Worm (Caenorhabditis elegans) whole organism, late embryonic: ENCODE measurements around the gene srh-111.
A peak's percentile ranks its signal among the peaks of the same experiment; 100 is the strongest.

Source experiments
- F13H6.1 ChIP-seq: sonication (generic microtip); optimal IDR thresholded peaks from 2 replicates; lab custom pipeline; 2016; ENCODE audit warnings: missing genetic modification characterization, missing compliant biosample characterization
- K02D7.2 ChIP-seq: sonication (generic microtip); optimal IDR thresholded peaks from 2 replicates; lab custom pipeline; 2017; ENCODE audit warnings: mild to moderate bottlenecking, missing genetic modification characterization, missing compliant biosample characterization
- T23F11.4 ChIP-seq: fragments of 200-800 bp; sonication (Bioruptor generic); optimal IDR thresholded peaks from 2 replicates; lab custom pipeline; 2018; ENCODE audit warnings: mild to moderate bottlenecking, missing genetic modification characterization, missing compliant biosample characterization
- ama-1 ChIP-seq: fragments of 150-350 bp; optimal IDR thresholded peaks from 2 replicates; lab custom pipeline; 2014
- ceh-19 ChIP-seq: fragments of 200-800 bp; sonication (Bioruptor generic); optimal IDR thresholded peaks from 2 replicates; lab custom pipeline; 2018; ENCODE audit warnings: mild to moderate bottlenecking, missing genetic modification characterization, missing compliant biosample characterization
- ceh-2 ChIP-seq: sonication (generic microtip); optimal IDR thresholded peaks from 2 replicates; lab custom pipeline; 2016; ENCODE audit warnings: missing genotype, missing genetic modification characterization, missing compliant biosample characterization
- ceh-24 ChIP-seq: sonication (generic microtip); optimal IDR thresholded peaks from 2 replicates; lab custom pipeline; 2016; ENCODE audit warnings: mild to moderate bottlenecking, missing genetic modification characterization, missing compliant biosample characterization
- ceh-30 ChIP-seq: fragments of 150-350 bp; optimal IDR thresholded peaks from 2 replicates; lab custom pipeline; 2014; ENCODE audit warnings: missing biosample characterization, missing genetic modification characterization
- ceh-48 ChIP-seq: sonication (generic microtip); optimal IDR thresholded peaks from 2 replicates; lab custom pipeline; 2016; ENCODE audit warnings: missing genetic modification characterization, inconsistent platforms, missing compliant biosample characterization
- dmd-4 ChIP-seq: sonication (generic microtip); optimal IDR thresholded peaks from 2 replicates; lab custom pipeline; 2016; ENCODE audit warnings: borderline replicate concordance, missing genetic modification characterization, missing compliant biosample characterization
- dve-1 ChIP-seq: sonication (generic microtip); optimal IDR thresholded peaks from 2 replicates; lab custom pipeline; 2017; ENCODE audit warnings: antibody characterized with exemption, mild to moderate bottlenecking, missing genetic modification characterization, missing compliant biosample characterization
- elt-2 ChIP-seq: sonication (generic microtip); optimal IDR thresholded peaks from 2 replicates; lab custom pipeline; 2016; ENCODE audit warnings: missing genetic modification reagents, missing genetic modification characterization, missing compliant biosample characterization
- elt-4 ChIP-seq: sonication (generic microtip); optimal IDR thresholded peaks from 2 replicates; lab custom pipeline; 2016; ENCODE audit warnings: missing genetic modification characterization, missing compliant biosample characterization
- ets-4 ChIP-seq: sonication (generic microtip); optimal IDR thresholded peaks from 2 replicates; lab custom pipeline; 2016; ENCODE audit warnings: missing genetic modification characterization, missing compliant biosample characterization
- fax-1 ChIP-seq: sonication (generic microtip); optimal IDR thresholded peaks from 2 replicates; lab custom pipeline; 2016; ENCODE audit warnings: missing genotype, missing genetic modification characterization, missing compliant biosample characterization
- fkh-10 ChIP-seq: fragments of 150-350 bp; optimal IDR thresholded peaks from 2 replicates; lab custom pipeline; 2014; ENCODE audit warnings: missing biosample characterization, missing genetic modification reagents, missing genetic modification characterization
- fkh-6 ChIP-seq: sonication (generic microtip); optimal IDR thresholded peaks from 2 replicates; lab custom pipeline; 2016; ENCODE audit warnings: missing genetic modification characterization, missing compliant biosample characterization
- hlh-13 ChIP-seq: fragments of 200-800 bp; sonication (Bioruptor generic); optimal IDR thresholded peaks from 2 replicates; lab custom pipeline; 2018; ENCODE audit warnings: mild to moderate bottlenecking, missing genetic modification characterization, missing compliant biosample characterization
- hlh-15 ChIP-seq: sonication (generic microtip); optimal IDR thresholded peaks from 2 replicates; lab custom pipeline; 2016; ENCODE audit warnings: missing genetic modification characterization, missing compliant biosample characterization
- hlh-30 ChIP-seq: sonication (generic microtip); optimal IDR thresholded peaks from 2 replicates; lab custom pipeline; 2017; ENCODE audit warnings: antibody characterized with exemption, missing genetic modification characterization, missing compliant biosample characterization; ENCODE audit not compliant: insufficient read depth
- lim-6 ChIP-seq: sonication (generic microtip); optimal IDR thresholded peaks from 2 replicates; lab custom pipeline; 2016; ENCODE audit warnings: missing genetic modification characterization, missing compliant biosample characterization
- lin-11 ChIP-seq: fragments of 200-800 bp; sonication (Bioruptor generic); optimal IDR thresholded peaks from 2 replicates; lab custom pipeline; 2018; ENCODE audit warnings: mild to moderate bottlenecking, missing genetic modification characterization, missing compliant biosample characterization
- madf-2 ChIP-seq: sonication (generic microtip); optimal IDR thresholded peaks from 2 replicates; lab custom pipeline; 2017; ENCODE audit warnings: missing genetic modification characterization, missing compliant biosample characterization
- mec-3 ChIP-seq: sonication (generic microtip); optimal IDR thresholded peaks from 2 replicates; lab custom pipeline; 2016; ENCODE audit warnings: borderline replicate concordance, missing genetic modification characterization, missing compliant biosample characterization
- nhr-11 ChIP-seq: fragments of 150-350 bp; optimal IDR thresholded peaks from 2 replicates; lab custom pipeline; 2014; ENCODE audit warnings: missing biosample characterization, missing genetic modification characterization
- npax-4 ChIP-seq: sonication (generic microtip); optimal IDR thresholded peaks from 2 replicates; lab custom pipeline; 2016; ENCODE audit warnings: missing genetic modification characterization, missing compliant biosample characterization
- pag-3 ChIP-seq: sonication (generic microtip); optimal IDR thresholded peaks from 2 replicates; lab custom pipeline; 2016; ENCODE audit warnings: missing compliant biosample characterization, missing genetic modification characterization, borderline replicate concordance
- rnt-1 ChIP-seq: sonication (generic microtip); optimal IDR thresholded peaks from 2 replicates; lab custom pipeline; 2016; ENCODE audit warnings: missing genetic modification characterization, missing compliant biosample characterization
- sdc-2 ChIP-seq: sonication (generic microtip); optimal IDR thresholded peaks from 2 replicates; lab custom pipeline; 2016; ENCODE audit warnings: missing genotype, missing genetic modification characterization, missing compliant biosample characterization
- sox-4 ChIP-seq: sonication (generic microtip); optimal IDR thresholded peaks from 2 replicates; lab custom pipeline; 2017; ENCODE audit warnings: mild to moderate bottlenecking, missing genetic modification characterization, inconsistent platforms, missing compliant biosample characterization
- syd-9 ChIP-seq: sonication (generic microtip); optimal IDR thresholded peaks from 2 replicates; lab custom pipeline; 2016; ENCODE audit warnings: mild to moderate bottlenecking, missing genetic modification characterization, moderate library complexity, missing compliant biosample characterization
- tbx-2 ChIP-seq: sonication (generic microtip); optimal IDR thresholded peaks from 2 replicates; lab custom pipeline; 2016; ENCODE audit warnings: missing genetic modification characterization, missing compliant biosample characterization
- tbx-7 ChIP-seq: sonication (generic microtip); optimal IDR thresholded peaks from 2 replicates; lab custom pipeline; 2016; ENCODE audit warnings: missing genotype, missing genetic modification characterization, missing compliant biosample characterization
- ttx-3 ChIP-seq: sonication (generic microtip); optimal IDR thresholded peaks from 2 replicates; lab custom pipeline; 2016; ENCODE audit warnings: missing genetic modification reagents, missing genetic modification characterization, missing compliant biosample characterization

Gene srh-111

ce11 chrV:17512763-17513162 is 27.8 kb upstream of the srh-111 start:
- peak; percentile 78 for TF ChIP-seq pag-3
- TF ChIP-seq ceh-48 (tag; lab: Kevin White, UChicago) = no peak
- no peak for TF ChIP-seq fax-1 (tag; lab: Kevin White, UChicago)
- no peak for TF ChIP-seq ets-4 (tag; lab: Kevin White, UChicago)
- no peak for TF ChIP-seq K02D7.2 (tag; lab: Kevin White, UChicago)

ce11 chrV:17508493-17508892 is 23.5 kb upstream of the srh-111 start, which contains the start of gene srw-32:
Gene srw-32 (plus strand): TSS chrV:17508793.
- no peak for TF ChIP-seq madf-2 (tag; lab: Kevin White, UChicago)
- no peak for TF ChIP-seq ets-4 (tag; lab: Kevin White, UChicago)
- TF ChIP-seq lin-11 (tag; lab: Kevin White, UChicago) = no peak

ce11 chrV:17506289-17506688 is 21.3 kb upstream of the srh-111 start, which contains the start of gene srw-31:
Gene srw-31 (plus strand): TSS chrV:17506589.
- TF ChIP-seq lim-6 = no peak
- no peak for TF ChIP-seq mec-3 (tag; lab: Kevin White, UChicago)
- no peak for TF ChIP-seq fax-1 (tag; lab: Kevin White, UChicago)
- no peak for TF ChIP-seq tbx-2
- TF ChIP-seq hlh-15 (tag; lab: Kevin White, UChicago) = no peak
- TF ChIP-seq elt-2 = no peak
- no peak for TF ChIP-seq npax-4
- no peak for TF ChIP-seq ets-4 (tag; lab: Kevin White, UChicago)
- TF ChIP-seq fkh-10 = no peak
- TF ChIP-seq ama-1 (lab: Kevin White, UChicago) = no peak
- no peak for TF ChIP-seq tbx-7
- no peak for TF ChIP-seq madf-2 (tag; lab: Kevin White, UChicago)
- TF ChIP-seq sdc-2 (tag; lab: Kevin White, UChicago) = no peak
- TF ChIP-seq, all 69 proteins: peak for 0

ce11 chrV:17500055-17500454 is 15.1 kb upstream of the srh-111 start:
- no peak for TF ChIP-seq ceh-24
- TF ChIP-seq ttx-3 (tag; lab: Kevin White, UChicago) = no peak
- no peak for TF ChIP-seq ets-4 (tag; lab: Kevin White, UChicago)
- TF ChIP-seq, all 69 proteins: peak for 0

ce11 chrV:17496071-17496470 is 11.1 kb upstream of the srh-111 start, which contains the start of gene srh-118:
Gene srh-118 (minus strand): TSS chrV:17496171.
- TF ChIP-seq dve-1 (tag; lab: Kevin White, UChicago) (no peak), elt-4 (tag; lab: Kevin White, UChicago) (no peak), hlh-13 (no peak), rnt-1 (tag; lab: Kevin White, UChicago) (no peak), ttx-3 (tag; lab: Kevin White, UChicago) (no peak), ceh-2 (tag; lab: Kevin White, UChicago) (no peak), F13H6.1 (tag; lab: Kevin White, UChicago) (no peak), fkh-6 (tag; lab: Kevin White, UChicago) (no peak), dmd-4 (tag; lab: Kevin White, UChicago) (no peak), syd-9 (no peak), sox-4 (no peak), hlh-15 (tag; lab: Kevin White, UChicago) (no peak), ceh-24 (no peak), elt-2 (no peak), nhr-11 (no peak), hlh-30 (tag; lab: Kevin White, UChicago) (no peak), ceh-30 (tag; lab: Kevin White, UChicago) (no peak)

ce11 chrV:17493732-17494131 is 8.8 kb upstream of the srh-111 start, which contains the start of gene fbxa-102:
Gene fbxa-102 (minus strand): TSS chrV:17493832.
- TF ChIP-seq F13H6.1 (tag; lab: Kevin White, UChicago) (no peak), ceh-19 (GFP tag; lab: Kevin White, UChicago) (no peak), T23F11.4 (GFP tag; lab: Kevin White, UChicago) (no peak), sdc-2 (tag; lab: Kevin White, UChicago) (no peak), fkh-10 (no peak), sox-4 (no peak)
